Worm (Caenorhabditis elegans) whole organism, midembryonic: ENCODE data around the gene C05E4.12.

Source experiments
- T22C8.4 ChIP-seq: fragments of 200-800 bp; sonication (Bioruptor generic); IDR thresholded peaks from 2 replicates; pipeline ENCODE4 v1.3.6; 2022; ENCODE audit warnings: missing genetic modification characterization, missing compliant biosample characterization
- cog-1 ChIP-seq: sonication (generic microtip); optimal IDR thresholded peaks from 2 replicates; lab custom pipeline; 2016; ENCODE audit warnings: missing genetic modification characterization, missing compliant biosample characterization
- flt-1 ChIP-seq: fragments of 200-800 bp; sonication (Bioruptor generic); IDR thresholded peaks from 2 replicates; pipeline ENCODE4 v1.3.6; 2022; ENCODE audit warnings: missing genetic modification characterization, missing compliant biosample characterization
- klf-2 ChIP-seq: fragments of 200-800 bp; sonication (Bioruptor generic); conservative IDR thresholded peaks from 2 replicates; pipeline ENCODE4 v1.3.6; 2022; ENCODE audit warnings: missing genetic modification reagents, missing genetic modification characterization, missing compliant biosample characterization
- ref-1 ChIP-seq: fragments of 200-800 bp; sonication (Bioruptor generic); conservative IDR thresholded peaks from 2 replicates; pipeline ENCODE4 v1.3.6; 2022; ENCODE audit warnings: missing genetic modification reagents, missing genetic modification characterization, missing compliant biosample characterization
- ztf-23 ChIP-seq: fragments of 200-800 bp; sonication (Bioruptor generic); IDR thresholded peaks from 2 replicates; pipeline ENCODE4 v1.3.6; 2022; ENCODE audit warnings: missing genetic modification reagents, missing genetic modification characterization, missing compliant biosample characterization

ce11 chrV:802726-803125 lies 40.9 kb upstream of the C05E4.12 start:
- TF ChIP-seq ref-1 (GFP tag; lab: Robert Waterston, UW): no peak
- TF ChIP-seq T22C8.4 (GFP tag; lab: Robert Waterston, UW): no peak
- no peak for TF ChIP-seq ztf-23
- no peak for TF ChIP-seq klf-2
- no peak for TF ChIP-seq cog-1
- TF ChIP-seq flt-1 (GFP tag; lab: Robert Waterston, UW): no peak
